Fruit fly (Drosophila melanogaster) S2 (cell line): Measurements from ENCODE around the gene CG43288.

Experiments used
- CG8478 ChIP-seq: fragments of >200 bp; optimal IDR thresholded peaks from 2 replicates; lab custom pipeline; 2018
- CTCF ChIP-seq, 2 experiments: fragments of >200 bp; optimal IDR thresholded peaks; 2 replicates each; lab custom pipeline; 2018

dm6 chrX:4185393-4185792 is 27.4 kb upstream of the CG43288 start:
- TF ChIP-seq CG8478 (lab: Kevin White, UChicago) (no peak), CTCF (optimal IDR thresholded peaks at IDR 0.05; lab: Kevin White, UChicago) (no peak)
